Fruit fly (Drosophila melanogaster): ENCODE data around the gene UGP.

Gene UGP

dm6 chr3L:9372278-9372975, 13.7 kb upstream of the UGP start, which contains the start of the genes Hsp67Bc, CG4456 and Hsp22:
Gene Hsp67Bc (minus strand): TSS chr3L:9372497.
Gene CG4456 (plus strand): TSS chr3L:9372722.
Gene Hsp22 (plus strand): TSS chr3L:9372931.
- no peak for TF ChIP-seq rn (GFP tag; IDR thresholded peaks at IDR 0.05)
- TF ChIP-seq CG8159 (tag; optimal IDR thresholded peaks at IDR 0.05): no peak
- peak; percentile 59; the same call in 1 of the 3 replicates for TF ChIP-seq CG4496 (GFP tag; IDR thresholded peaks at IDR 0.05)
- no peak for TF ChIP-seq CG12605 (GFP tag; IDR thresholded peaks at IDR 0.05)
- no peak for TF ChIP-seq gl (tag; optimal IDR thresholded peaks at IDR 0.05)
- no peak for TF ChIP-seq CG9948 (tag; optimal IDR thresholded peaks at IDR 0.05)
- peak; percentile 91 for TF ChIP-seq EcR (GFP tag; optimal IDR thresholded peaks at IDR 0.05)
- TF ChIP-seq CG10348 (GFP tag; IDR thresholded peaks at IDR 0.05): no peak
- TF ChIP-seq Pif1B (GFP tag; optimal IDR thresholded peaks at IDR 0.05): peak; percentile 27
- no peak for TF ChIP-seq CG13204 (GFP tag; optimal IDR thresholded peaks at IDR 0.05)

- TF ChIP-seq rn (GFP tag; IDR thresholded peaks at IDR 0.05) (no peak), CG14655 (GFP tag; optimal IDR thresholded peaks at IDR 0.05) (no peak), CG13204 (GFP tag; optimal IDR thresholded peaks at IDR 0.05) (no peak), CG10348 (GFP tag; IDR thresholded peaks at IDR 0.05) (no peak), CG15710 (tag; optimal IDR thresholded peaks at IDR 0.05) (peak; percentile 30), CG17806 (tag; optimal IDR thresholded peaks at IDR 0.05) (no peak), CG34367 (tag; optimal IDR thresholded peaks at IDR 0.05) (no peak), CG4496 (GFP tag; IDR thresholded peaks at IDR 0.05) (no peak), Snoo (tag; optimal IDR thresholded peaks at IDR 0.05) (peak; percentile 33), CG9948 (tag; optimal IDR thresholded peaks at IDR 0.05) (peak; percentile 4), D1 (tag; optimal IDR thresholded peaks at IDR 0.05) (no peak), Ets98B (GFP tag; IDR thresholded peaks at IDR 0.05) (peak; percentile 17; the same call in 1 of the 2 replicates), Pif1B (GFP tag; optimal IDR thresholded peaks at IDR 0.05) (no peak), CG8301 (tag; optimal IDR thresholded peaks at IDR 0.05) (no peak), CG12605 (GFP tag; IDR thresholded peaks at IDR 0.05) (no peak), gl (tag; optimal IDR thresholded peaks at IDR 0.05) (no peak), fd96Ca (GFP tag; IDR thresholded peaks at IDR 0.05) (no peak), CG32121 (GFP tag; IDR thresholded peaks at IDR 0.05) (no peak), CG8159 (tag; optimal IDR thresholded peaks at IDR 0.05) (peak; percentile 20), Pif1A (GFP tag; optimal IDR thresholded peaks at IDR 0.05) (no peak), EcR (GFP tag; optimal IDR thresholded peaks at IDR 0.05) (peak; percentile 17)
These were observed 12.2 kb upstream of the UGP start, which contains the start of gene Fdx1 for dm6 chr3L:9370907-9371365. Gene Fdx1 (minus strand): TSS chr3L:9371238.

- TF ChIP-seq CG8301 (tag; optimal IDR thresholded peaks at IDR 0.05): no peak
- no peak for TF ChIP-seq Pif1B (GFP tag; optimal IDR thresholded peaks at IDR 0.05)
- no peak for TF ChIP-seq CG12605 (GFP tag; IDR thresholded peaks at IDR 0.05)
- no peak for TF ChIP-seq CG17806 (tag; optimal IDR thresholded peaks at IDR 0.05)
- TF ChIP-seq CG32121 (GFP tag; IDR thresholded peaks at IDR 0.05): no peak
- TF ChIP-seq D1 (tag; optimal IDR thresholded peaks at IDR 0.05): no peak
These were observed 9.9 kb upstream of the UGP start for dm6 chr3L:9368665-9369064.

dm6 chr3L:9367431-9367867, 8.7 kb upstream of the UGP start:
- TF ChIP-seq CG8301 (tag; optimal IDR thresholded peaks at IDR 0.05): peak; percentile 51
- TF ChIP-seq Pif1B (GFP tag; optimal IDR thresholded peaks at IDR 0.05): peak; percentile 53
- no peak for TF ChIP-seq D1 (tag; optimal IDR thresholded peaks at IDR 0.05)
- TF ChIP-seq CG9948 (tag; optimal IDR thresholded peaks at IDR 0.05): peak; percentile 19
- no peak for TF ChIP-seq CG14655 (GFP tag; optimal IDR thresholded peaks at IDR 0.05)
- peak; percentile 66 for TF ChIP-seq gl (tag; optimal IDR thresholded peaks at IDR 0.05)
- TF ChIP-seq CG17806 (tag; optimal IDR thresholded peaks at IDR 0.05): peak; percentile 29
- TF ChIP-seq CG4496 (GFP tag; IDR thresholded peaks at IDR 0.05): peak; percentile 73; the same call in 2 of the 3 replicates
- peak; percentile 19; the same call in 1 of the 2 replicates for TF ChIP-seq CG32121 (GFP tag; IDR thresholded peaks at IDR 0.05)
- TF ChIP-seq CG34367 (tag; optimal IDR thresholded peaks at IDR 0.05): peak; percentile 58
- peak; percentile 72; the same call in 1 of the 3 replicates for TF ChIP-seq fd96Ca (GFP tag; IDR thresholded peaks at IDR 0.05)
- TF ChIP-seq CG15710 (tag; optimal IDR thresholded peaks at IDR 0.05): peak; percentile 46
- peak; percentile 84 for TF ChIP-seq CG12605 (GFP tag; IDR thresholded peaks at IDR 0.05)
- TF ChIP-seq EcR (GFP tag; optimal IDR thresholded peaks at IDR 0.05): peak; percentile 3
- TF ChIP-seq CG10348 (GFP tag; IDR thresholded peaks at IDR 0.05): no peak
- TF ChIP-seq Pif1A (GFP tag; optimal IDR thresholded peaks at IDR 0.05): peak; percentile 66
- TF ChIP-seq CG8159 (tag; optimal IDR thresholded peaks at IDR 0.05): peak; percentile 53
- TF ChIP-seq Snoo (tag; optimal IDR thresholded peaks at IDR 0.05): no peak
- peak; percentile 67; the same call in 1 of the 2 replicates for TF ChIP-seq Ets98B (GFP tag; IDR thresholded peaks at IDR 0.05)
- no peak for TF ChIP-seq rn (GFP tag; IDR thresholded peaks at IDR 0.05)
- peak; percentile 47 for TF ChIP-seq CG13204 (GFP tag; optimal IDR thresholded peaks at IDR 0.05)

dm6 chr3L:9366850-9367430, 8.2 kb upstream of the UGP start, which contains the start of the genes Klp67A and CG4452:
Gene Klp67A (minus strand): TSS chr3L:9367046.
Gene CG4452 (plus strand): TSS chr3L:9367377.
- TF ChIP-seq CG32121 (GFP tag; IDR thresholded peaks at IDR 0.05): no peak
- TF ChIP-seq Pif1A (GFP tag; optimal IDR thresholded peaks at IDR 0.05): no peak
- TF ChIP-seq EcR (GFP tag; optimal IDR thresholded peaks at IDR 0.05): no peak
- TF ChIP-seq CG4496 (GFP tag; IDR thresholded peaks at IDR 0.05): no peak
- TF ChIP-seq CG8301 (tag; optimal IDR thresholded peaks at IDR 0.05): no peak
- TF ChIP-seq CG17806 (tag; optimal IDR thresholded peaks at IDR 0.05): no peak
- no peak for TF ChIP-seq CG34367 (tag; optimal IDR thresholded peaks at IDR 0.05)
- TF ChIP-seq Snoo (tag; optimal IDR thresholded peaks at IDR 0.05): no peak
- no peak for TF ChIP-seq Ets98B (GFP tag; IDR thresholded peaks at IDR 0.05)
